Comparison of ENCODE assay signal across 1 worm cellular context in the genomic region with DNA sequence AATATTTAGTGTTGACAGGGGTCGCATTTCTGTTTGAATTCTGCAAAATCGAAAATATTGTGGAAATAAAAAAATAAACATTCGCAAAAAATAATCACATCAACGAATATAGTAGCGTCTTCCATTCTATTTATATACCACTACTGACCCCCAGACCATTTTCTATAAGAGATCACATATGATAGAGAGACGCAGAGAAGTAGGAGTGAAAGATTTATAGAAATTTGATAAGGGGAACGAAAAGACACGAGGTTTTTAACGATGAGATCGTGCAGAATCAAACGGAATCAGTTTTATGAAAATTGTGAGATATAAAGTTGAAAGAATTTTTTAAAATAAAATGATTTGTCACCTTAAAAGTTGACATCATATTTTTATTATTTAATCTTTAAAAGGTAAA.
TF ChIP-seq lines count a peak whose summit lies in the region.

No protein-coding gene starts in this region.

TF ChIP-seq in whole organism, L1 larva, 84 proteins besides CTCF, POLR2A, EP300 and RAD21 (continued from another document):
- TF ChIP-seq F16B12.6 (tag; optimal IDR thresholded peaks at IDR 0.05; lab: Kevin White, UChicago) (no peak), nhr-47 (tag; optimal IDR thresholded peaks at IDR 0.05; lab: Kevin White, UChicago) (no peak), efl-3 (GFP tag; optimal IDR thresholded peaks at IDR 0.05; lab: Kevin White, UChicago) (no peak), sptf-1 (tag; optimal IDR thresholded peaks at IDR 0.05; lab: Kevin White, UChicago) (no peak), nhr-90 (tag; optimal IDR thresholded peaks at IDR 0.05; lab: Kevin White, UChicago; ENCODE audit: poor library complexity) (peak; percentile 42), aha-1 (tag; optimal IDR thresholded peaks at IDR 0.05; lab: Kevin White, UChicago) (no peak), nhr-19 (GFP tag; conservative IDR thresholded peaks at IDR 0.05; lab: Robert Waterston, UW) (peak; percentile 40), nhr-71 (tag; optimal IDR thresholded peaks at IDR 0.05; lab: Kevin White, UChicago) (peak; percentile 57), ceh-90 (tag; optimal IDR thresholded peaks at IDR 0.05; lab: Kevin White, UChicago) (no peak), hpl-2 (GFP tag; optimal IDR thresholded peaks at IDR 0.05; lab: Kevin White, UChicago) (no peak), grh-1 (GFP tag; IDR thresholded peaks at IDR 0.05; lab: Robert Waterston, UW) (no peak), isw-1 (GFP tag; IDR thresholded peaks at IDR 0.05; lab: Robert Waterston, UW) (no peak), lin-14 (GFP tag; optimal IDR thresholded peaks at IDR 0.05; lab: Kevin White, UChicago) (peak; percentile 65), sox-4 (tag; optimal IDR thresholded peaks at IDR 0.05; lab: Kevin White, UChicago) (no peak), sup-37 (GFP tag; optimal IDR thresholded peaks at IDR 0.05; lab: Kevin White, UChicago) (no peak), lin-35 (GFP tag; optimal IDR thresholded peaks at IDR 0.05; lab: Kevin White, UChicago) (peak in 1 of 2 experiments; percentile 27), lin-39 (tag; optimal IDR thresholded peaks at IDR 0.05; lab: Kevin White, UChicago) (no peak), blmp-1 (tag; optimal IDR thresholded peaks at IDR 0.05; lab: Kevin White, UChicago) (peak; percentile 13), ceh-82 (tag; optimal IDR thresholded peaks at IDR 0.05; lab: Kevin White, UChicago) (no peak), dsc-1 (tag; optimal IDR thresholded peaks at IDR 0.05; lab: Kevin White, UChicago) (no peak), egl-13 (tag; optimal IDR thresholded peaks at IDR 0.05; lab: Kevin White, UChicago) (no peak), ztf-4 (tag; optimal IDR thresholded peaks at IDR 0.05; lab: Kevin White, UChicago) (no peak), fkh-10 (GFP tag; optimal IDR thresholded peaks at IDR 0.05; lab: Kevin White, UChicago) (no peak), elt-3 (tag; optimal IDR thresholded peaks at IDR 0.05; lab: Kevin White, UChicago) (peak in 4 of 6 experiments; percentile 32 to 86 (median 74)), lir-3 (tag; optimal IDR thresholded peaks at IDR 0.05; lab: Kevin White, UChicago; ENCODE audit: poor library complexity) (no peak), jun-1 (tag; optimal IDR thresholded peaks at IDR 0.05; lab: Kevin White, UChicago) (no peak), ceh-8 (GFP tag; optimal IDR thresholded peaks at IDR 0.05; lab: Kevin White, UChicago) (no peak), fkh-4 (tag; optimal IDR thresholded peaks at IDR 0.05; lab: Kevin White, UChicago; ENCODE audit: borderline replicate concordance) (no peak), nhr-76 (tag; optimal IDR thresholded peaks at IDR 0.05; lab: Kevin White, UChicago) (no peak), zip-4 (GFP tag; optimal IDR thresholded peaks at IDR 0.05; lab: Kevin White, UChicago) (no peak), mep-1 (tag; optimal IDR thresholded peaks at IDR 0.05; lab: Kevin White, UChicago) (no peak), nhr-12 (tag; optimal IDR thresholded peaks at IDR 0.05; lab: Kevin White, UChicago) (no peak), swsn-7 (tag; optimal IDR thresholded peaks at IDR 0.05; lab: Kevin White, UChicago) (no peak), ceh-88 (GFP tag; IDR thresholded peaks at IDR 0.05; lab: Robert Waterston, UW) (no peak), elt-2 (tag; optimal IDR thresholded peaks at IDR 0.05; lab: Kevin White, UChicago) (no peak)
